Fruit fly (Drosophila melanogaster) whole organism, embryonic: ENCODE data around the gene CG10338.

ENCODE experiments used
- Bgb ChIP-seq: fragments of 200-800 bp; sonication (Bioruptor generic); IDR thresholded peaks from 2 replicates; pipeline ENCODE4 v1.3.6; 2022; ENCODE audit warnings: missing biosample characterization, missing genetic modification characterization; ENCODE audit not compliant: partially characterized antibody
- CG10431 ChIP-seq: fragments of 200-800 bp; sonication (Bioruptor generic); optimal IDR thresholded peaks from 3 replicates; lab custom pipeline; 2018; ENCODE audit warnings: missing biosample characterization, mild to moderate bottlenecking, missing genetic modification characterization
- CG11560 ChIP-seq: fragments of 200-800 bp; sonication (Bioruptor generic); IDR thresholded peaks from 3 replicates; pipeline ENCODE4 v1.3.6; 2022; ENCODE audit warnings: missing biosample characterization, missing genetic modification characterization
- CG12104 ChIP-seq: fragments of 200-800 bp; sonication (Bioruptor generic); optimal IDR thresholded peaks from 3 replicates; lab custom pipeline; 2016; ENCODE audit warnings: missing biosample characterization, missing genetic modification characterization
- CG12219 ChIP-seq: fragments of 200-800 bp; sonication (Bioruptor generic); optimal IDR thresholded peaks from 3 replicates; lab custom pipeline; 2018; ENCODE audit warnings: missing biosample characterization, mild to moderate bottlenecking, missing genetic modification characterization
- CG12236 ChIP-seq: fragments of 200-800 bp; sonication (Bioruptor generic); optimal IDR thresholded peaks from 2 replicates; lab custom pipeline; 2016; ENCODE audit warnings: missing biosample characterization, missing genetic modification characterization
- CG12744 ChIP-seq: fragments of 200-800 bp; sonication (Bioruptor generic); optimal IDR thresholded peaks from 2 replicates; lab custom pipeline; 2016; ENCODE audit warnings: missing biosample characterization, missing genetic modification characterization
- CG14710 ChIP-seq: fragments of 200-800 bp; sonication (Bioruptor generic); optimal IDR thresholded peaks from 3 replicates; lab custom pipeline; 2019; ENCODE audit warnings: missing biosample characterization, mild to moderate bottlenecking, missing genetic modification characterization, moderate library complexity
- CG14860 ChIP-seq: fragments of 200-800 bp; sonication (Bioruptor generic); IDR thresholded peaks from 3 replicates; pipeline ENCODE4 v1.3.6; 2022; ENCODE audit warnings: missing biosample characterization, missing genetic modification characterization; ENCODE audit not compliant: partially characterized antibody
- CG17385 ChIP-seq: fragments of 200-800 bp; sonication (Bioruptor generic); optimal IDR thresholded peaks from 3 replicates; lab custom pipeline; 2018; ENCODE audit warnings: missing biosample characterization, mild to moderate bottlenecking, missing genetic modification characterization
- CG2120 ChIP-seq: fragments of 200-800 bp; sonication (Bioruptor generic); optimal IDR thresholded peaks from 3 replicates; lab custom pipeline; 2016; ENCODE audit warnings: missing biosample characterization, missing genetic modification characterization
- CG42726 ChIP-seq: fragments of 200-800 bp; sonication (Bioruptor generic); IDR thresholded peaks from 2 replicates; pipeline ENCODE4 v1.3.6; 2022; ENCODE audit warnings: missing biosample characterization, missing genetic modification characterization; ENCODE audit not compliant: partially characterized antibody
- CG4854 ChIP-seq: fragments of 200-800 bp; sonication (Bioruptor generic); optimal IDR thresholded peaks from 2 replicates; lab custom pipeline; 2016; ENCODE audit warnings: missing biosample characterization, missing genetic modification characterization, inconsistent platforms
- CG5180 ChIP-seq: fragments of 200-800 bp; sonication (Bioruptor generic); optimal IDR thresholded peaks from 3 replicates; lab custom pipeline; 2017; ENCODE audit warnings: missing biosample characterization, missing genetic modification characterization, mild to moderate bottlenecking, moderate library complexity, missing genetic modification reagents
- CG6254 ChIP-seq: fragments of 200-800 bp; sonication (Bioruptor generic); optimal IDR thresholded peaks from 3 replicates; lab custom pipeline; 2017; ENCODE audit warnings: mild to moderate bottlenecking, missing biosample characterization, missing genetic modification reagents, missing genetic modification characterization
- CG6854 ChIP-seq: fragments of 200-800 bp; sonication (Bioruptor generic); optimal IDR thresholded peaks from 3 replicates; lab custom pipeline; 2017; ENCODE audit warnings: missing biosample characterization, mild to moderate bottlenecking, missing genetic modification characterization
- Dip3 ChIP-seq: fragments of 200-800 bp; sonication (Bioruptor generic); optimal IDR thresholded peaks from 3 replicates; lab custom pipeline; 2016; ENCODE audit warnings: missing biosample characterization, missing genetic modification characterization
- Fer2 ChIP-seq: fragments of 200-800 bp; sonication (Bioruptor generic); optimal IDR thresholded peaks from 2 replicates; lab custom pipeline; 2018; ENCODE audit warnings: missing biosample characterization, mild to moderate bottlenecking, missing genetic modification characterization, moderate library complexity
- HLH54F ChIP-seq: fragments of 200-800 bp; sonication (Bioruptor generic); optimal IDR thresholded peaks from 3 replicates; lab custom pipeline; 2016; ENCODE audit warnings: missing biosample characterization, missing genetic modification characterization
- HLHmδ ChIP-seq: fragments of 200-800 bp; sonication (Bioruptor generic); optimal IDR thresholded peaks from 2 replicates; lab custom pipeline; 2018; ENCODE audit warnings: missing biosample characterization, mild to moderate bottlenecking, missing genetic modification characterization, moderate library complexity
- Hmx ChIP-seq: fragments of 200-800 bp; sonication (Bioruptor generic); optimal IDR thresholded peaks from 2 replicates; lab custom pipeline; 2016; ENCODE audit warnings: missing biosample characterization, missing genetic modification characterization
- NK7.1 ChIP-seq: fragments of 200-800 bp; sonication (Bioruptor generic); optimal IDR thresholded peaks from 3 replicates; lab custom pipeline; 2016; ENCODE audit warnings: missing biosample characterization, missing genetic modification characterization
- Ravus ChIP-seq: fragments of 200-800 bp; sonication (Bioruptor generic); IDR thresholded peaks from 2 replicates; pipeline ENCODE4 v1.3.6; 2022; ENCODE audit warnings: missing biosample characterization, missing genetic modification characterization
- Sox102F ChIP-seq: fragments of 200-800 bp; sonication (Bioruptor generic); optimal IDR thresholded peaks from 2 replicates; lab custom pipeline; 2018; ENCODE audit warnings: missing biosample characterization, mild to moderate bottlenecking, missing genetic modification characterization, moderate library complexity
- al ChIP-seq: fragments of 200-800 bp; sonication (Bioruptor generic); IDR thresholded peaks from 2 replicates; pipeline ENCODE4 v1.3.6; 2022; ENCODE audit warnings: missing biosample characterization, missing genetic modification characterization
- ase ChIP-seq: fragments of 200-800 bp; sonication (Bioruptor generic); IDR thresholded peaks from 3 replicates; pipeline ENCODE4 v1.3.6; 2022; ENCODE audit warnings: missing biosample characterization, missing genetic modification characterization
- bsh ChIP-seq, 2 experiments: fragments of 200-800 bp; sonication (Bioruptor generic); optimal IDR thresholded peaks; 2 replicates each; lab custom pipeline; 2017 to 2018; ENCODE audit warnings: mild to moderate bottlenecking in 2 of 2, missing biosample characterization in 2 of 2, missing genetic modification characterization in 2 of 2, moderate library complexity in 1 of 2
- chinmo ChIP-seq: fragments of 200-800 bp; sonication (Bioruptor generic); IDR thresholded peaks from 4 replicates; pipeline ENCODE4 v1.3.6; 2022; ENCODE audit warnings: missing biosample characterization, missing genetic modification characterization; ENCODE audit not compliant: partially characterized antibody
- da ChIP-seq: fragments of 200-800 bp; sonication (Bioruptor generic); optimal IDR thresholded peaks from 2 replicates; lab custom pipeline; 2016; ENCODE audit warnings: missing biosample characterization, missing genetic modification characterization
- disco-r ChIP-seq: fragments of 200-800 bp; sonication (Bioruptor generic); optimal IDR thresholded peaks from 2 replicates; lab custom pipeline; 2016; ENCODE audit warnings: missing biosample characterization, missing genetic modification characterization
- emc ChIP-seq: fragments of 200-800 bp; sonication (Bioruptor generic); optimal IDR thresholded peaks from 2 replicates; lab custom pipeline; 2016; ENCODE audit warnings: missing biosample characterization, missing genetic modification characterization
- ems ChIP-seq: fragments of 200-800 bp; sonication (Bioruptor generic); optimal IDR thresholded peaks from 3 replicates; lab custom pipeline; 2016; ENCODE audit warnings: missing biosample characterization, missing genetic modification characterization
- eve ChIP-seq, 2 experiments: fragments of >200 bp; optimal IDR thresholded peaks; 2 replicates each; lab custom pipeline; 2017; ENCODE audit warnings: missing biosample characterization in 2 of 2, missing genetic modification characterization in 2 of 2
- fu2 ChIP-seq: fragments of 200-800 bp; sonication (Bioruptor generic); optimal IDR thresholded peaks from 2 replicates; lab custom pipeline; 2016; ENCODE audit warnings: missing biosample characterization, missing genetic modification characterization
- hbn ChIP-seq: fragments of 200-800 bp; sonication (Bioruptor generic); IDR thresholded peaks from 2 replicates; pipeline ENCODE4 v1.3.6; 2022; ENCODE audit warnings: missing biosample characterization, missing genetic modification characterization; ENCODE audit not compliant: partially characterized antibody
- hkb ChIP-seq, 2 experiments: fragments of 200-800 bp in 1 of 2; fragments of >200 bp in 1 of 2; sonication (Bioruptor generic) in 1 of 2; IDR thresholded peaks in 1 of 2; optimal IDR thresholded peaks in 1 of 2; 2 replicates each; pipeline versions ENCODE4 v1.3.6 to Lab custom; 2017 to 2022; ENCODE audit warnings: missing biosample characterization in 1 of 2, missing genetic modification characterization in 1 of 2
- hth ChIP-seq: fragments of >200 bp; optimal IDR thresholded peaks from 2 replicates; lab custom pipeline; 2017; ENCODE audit warnings: inconsistent platforms
- jumu ChIP-seq: fragments of 200-800 bp; sonication (Bioruptor generic); optimal IDR thresholded peaks from 3 replicates; lab custom pipeline; 2016; ENCODE audit warnings: missing biosample characterization, missing genetic modification characterization
- mam ChIP-seq: fragments of 200-800 bp; sonication (Bioruptor generic); optimal IDR thresholded peaks from 3 replicates; lab custom pipeline; 2016; ENCODE audit warnings: missing biosample characterization, missing genetic modification characterization
- oc ChIP-seq: fragments of 200-800 bp; sonication (Bioruptor generic); optimal IDR thresholded peaks from 2 replicates; lab custom pipeline; 2018; ENCODE audit warnings: missing biosample characterization, mild to moderate bottlenecking, missing genetic modification characterization, moderate library complexity
- onecut ChIP-seq: fragments of 200-800 bp; sonication (Bioruptor generic); IDR thresholded peaks from 2 replicates; pipeline ENCODE4 v1.3.6; 2022; ENCODE audit warnings: missing biosample characterization, missing genetic modification characterization
- phol ChIP-seq: fragments of 200-800 bp; sonication (Bioruptor generic); optimal IDR thresholded peaks from 3 replicates; lab custom pipeline; 2018; ENCODE audit warnings: missing biosample characterization, mild to moderate bottlenecking, missing genetic modification characterization, moderate library complexity
- ro ChIP-seq: fragments of 200-800 bp; sonication (Bioruptor generic); IDR thresholded peaks from 2 replicates; pipeline ENCODE4 v1.3.6; 2022; ENCODE audit warnings: missing biosample characterization, missing genetic modification characterization
- sd ChIP-seq: fragments of 200-800 bp; sonication (Bioruptor generic); optimal IDR thresholded peaks from 3 replicates; lab custom pipeline; 2018; ENCODE audit warnings: missing biosample characterization, mild to moderate bottlenecking, missing genetic modification characterization, moderate library complexity
- sna ChIP-seq: fragments of 200-800 bp; sonication (Bioruptor generic); IDR thresholded peaks from 2 replicates; pipeline ENCODE4 v1.3.6; 2022; ENCODE audit warnings: missing biosample characterization, missing genetic modification characterization; ENCODE audit not compliant: partially characterized antibody
- tna ChIP-seq: fragments of 200-800 bp; sonication (Bioruptor generic); IDR thresholded peaks from 2 replicates; pipeline ENCODE4 v1.3.6; 2022; ENCODE audit warnings: missing biosample characterization, missing genetic modification characterization; ENCODE audit not compliant: partially characterized antibody
- toy ChIP-seq: fragments of 200-800 bp; sonication (Bioruptor generic); IDR thresholded peaks from 2 replicates; pipeline ENCODE4 v1.3.6; 2022; ENCODE audit warnings: missing biosample characterization, missing genetic modification characterization
- wdn ChIP-seq: fragments of 200-800 bp; sonication (Bioruptor generic); IDR thresholded peaks from 2 replicates; pipeline ENCODE4 v1.3.6; 2022; ENCODE audit warnings: missing biosample characterization, missing genetic modification characterization
- wek ChIP-seq: fragments of 200-800 bp; sonication (Bioruptor generic); optimal IDR thresholded peaks from 3 replicates; lab custom pipeline; 2018; ENCODE audit warnings: missing biosample characterization, mild to moderate bottlenecking, missing genetic modification characterization, moderate library complexity
- zen ChIP-seq: fragments of 200-800 bp; sonication (Bioruptor generic); optimal IDR thresholded peaks from 3 replicates; lab custom pipeline; 2018; ENCODE audit warnings: missing biosample characterization, mild to moderate bottlenecking, missing genetic modification characterization, moderate library complexity

The CG10338 gene

DNA sequence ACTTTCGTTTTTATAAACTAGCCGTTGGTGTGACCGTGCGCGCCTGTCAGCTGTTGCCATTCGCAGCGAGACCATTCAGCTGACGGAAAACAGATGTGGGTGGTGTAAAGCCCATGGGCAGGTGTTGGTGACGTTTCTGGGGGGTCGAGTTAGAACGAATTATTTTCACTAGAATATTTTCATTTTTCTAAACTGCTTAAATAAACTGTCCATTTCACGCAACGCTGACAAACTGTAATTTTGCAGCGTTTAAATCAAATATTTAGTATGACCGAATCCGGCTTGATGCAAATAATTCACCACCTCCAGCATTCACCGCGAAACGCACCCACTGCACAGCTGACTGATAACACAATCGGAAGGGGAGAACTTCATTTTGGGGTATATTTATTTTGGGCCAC lies at the start of gene CG10338, which contains the start of gene CG10383:
Gene CG10338, plus strand, starts transcription at position 261 of the 401 bp plus-strand sequence.
Gene CG10383, minus strand, starts transcription at position 199 of the 401 bp plus-strand sequence.
- TF ChIP-seq disco-r (GFP tag; lab: Kevin White, UChicago): peak; percentile 79
- TF ChIP-seq eve (GFP tag; optimal IDR thresholded peaks at IDR 0.05; lab: Kevin White, UChicago): no peak
- peak; percentile 84 for TF ChIP-seq sd (tag; lab: Kevin White, UChicago)
- peak; percentile 84 for TF ChIP-seq wdn
- peak; percentile 89 for TF ChIP-seq da (GFP tag; lab: Kevin White, UChicago)
- no peak for TF ChIP-seq hth (lab: Kevin White, UChicago)
- TF ChIP-seq CG42726 (GFP tag; lab: Robert Waterston, UW): peak; percentile 38; the same call in 1 of the 2 replicates
- peak; percentile 62 for TF ChIP-seq CG12219 (GFP tag; lab: Kevin White, UChicago)
- peak; percentile 82 for TF ChIP-seq CG17385 (GFP tag; lab: Kevin White, UChicago)
- TF ChIP-seq hbn (GFP tag; lab: Robert Waterston, UW): no peak
- TF ChIP-seq CG2120 (GFP tag; lab: Kevin White, UChicago): peak; percentile 96
- TF ChIP-seq Dip3 (GFP tag; lab: Kevin White, UChicago): peak; percentile 91
- no peak for TF ChIP-seq HLHmδ (GFP tag; lab: Kevin White, UChicago)
- peak; percentile 83 for TF ChIP-seq phol (tag; lab: Kevin White, UChicago)
- TF ChIP-seq CG12744: peak; percentile 76
- no peak for TF ChIP-seq sna (GFP tag; lab: Robert Waterston, UW)
- peak; percentile 79 for TF ChIP-seq CG14710 (tag; lab: Kevin White, UChicago)
- peak; percentile 66; the same call in 2 of the 3 replicates for TF ChIP-seq CG11560
- peak; percentile 65 for TF ChIP-seq Ravus
- peak; percentile 47 for TF ChIP-seq Fer2
- TF ChIP-seq toy (GFP tag; lab: Robert Waterston, UW): peak; percentile 76
- TF ChIP-seq CG10431 (GFP tag; lab: Kevin White, UChicago): no peak
- peak; percentile 94 for TF ChIP-seq jumu
- peak; percentile 68 for TF ChIP-seq CG6254 (GFP tag; lab: Kevin White, UChicago)
- peak; percentile 86 for TF ChIP-seq ase (GFP tag; lab: Robert Waterston, UW)
- TF ChIP-seq CG12104: peak; percentile 71
- TF ChIP-seq wek (GFP tag; lab: Kevin White, UChicago): peak; percentile 13
- peak; percentile 80 for TF ChIP-seq ems (GFP tag; lab: Kevin White, UChicago)
- TF ChIP-seq chinmo (GFP tag; lab: Robert Waterston, UW): 0 out of 4 replicates have a peak, but pooled peaks have one; percentile 27
- TF ChIP-seq fu2 (GFP tag; lab: Kevin White, UChicago): peak; percentile 83
- no peak for TF ChIP-seq CG14860 (GFP tag; lab: Robert Waterston, UW)
- TF ChIP-seq CG5180 (GFP tag; lab: Kevin White, UChicago): peak; percentile 25
- TF ChIP-seq Bgb: no peak
- TF ChIP-seq NK7.1 (GFP tag; lab: Kevin White, UChicago): peak; percentile 73
- peak; percentile 66 for TF ChIP-seq Hmx (GFP tag; lab: Kevin White, UChicago)
- peak; percentile 56 for TF ChIP-seq CG6854 (GFP tag; lab: Kevin White, UChicago)
- peak; percentile 75 for TF ChIP-seq hkb (optimal IDR thresholded peaks at IDR 0.05; lab: Kevin White, UChicago)
- TF ChIP-seq hkb (GFP tag; IDR thresholded peaks at IDR 0.05; lab: Robert Waterston, UW): peak; percentile 90
- peak; percentile 38; the same call in 1 of the 2 replicates for TF ChIP-seq ro (GFP tag; lab: Robert Waterston, UW)
- TF ChIP-seq Sox102F (GFP tag; lab: Kevin White, UChicago): peak; percentile 88
- TF ChIP-seq zen (tag; lab: Kevin White, UChicago): peak; percentile 50
- peak; percentile 91 for TF ChIP-seq HLH54F (GFP tag; lab: Kevin White, UChicago)
- peak; percentile 94 for TF ChIP-seq mam
- peak; percentile 26 to 78 for TF ChIP-seq bsh (GFP tag; optimal IDR thresholded peaks at IDR 0.05; lab: Kevin White, UChicago)
- peak; percentile 82 for TF ChIP-seq emc (GFP tag; lab: Kevin White, UChicago)
- peak; percentile 61 for TF ChIP-seq onecut (GFP tag; lab: Robert Waterston, UW)
- TF ChIP-seq al (GFP tag; lab: Robert Waterston, UW): peak; percentile 88
- no peak for TF ChIP-seq tna
- TF ChIP-seq CG12236 (GFP tag; lab: Kevin White, UChicago): peak; percentile 79
- peak; percentile 58 for TF ChIP-seq CG4854 (GFP tag; lab: Kevin White, UChicago)
- TF ChIP-seq oc (tag; lab: Kevin White, UChicago): peak; percentile 79
